Fruit fly (Drosophila melanogaster) whole organism: Measurements from ENCODE around the gene Nelf-A.

Source experiments
- CG8478 ChIP-seq: fragments of >200 bp; optimal IDR thresholded peaks from 2 replicates; lab custom pipeline; 2018; ENCODE audit warnings: inconsistent platforms
- Dll ChIP-seq: fragments of >200 bp; optimal IDR thresholded peaks from 2 replicates; lab custom pipeline; 2017
- EcR ChIP-seq, 2 experiments: fragments of >200 bp; optimal IDR thresholded peaks; 2 replicates each; lab custom pipeline; 2017; ENCODE audit warnings: missing biosample characterization in 2 of 2, missing genetic modification characterization in 2 of 2, missing genetic modification reagents in 2 of 2
- pan ChIP-seq: fragments of >200 bp; optimal IDR thresholded peaks from 2 replicates; lab custom pipeline; 2017
- psq ChIP-seq: fragments of >200 bp; optimal IDR thresholded peaks from 2 replicates; lab custom pipeline; 2017
- usp ChIP-seq: fragments of >200 bp; optimal IDR thresholded peaks from 2 replicates; lab custom pipeline; 2017; ENCODE audit warnings: missing biosample characterization, missing genetic modification characterization, mixed read lengths

DNA sequence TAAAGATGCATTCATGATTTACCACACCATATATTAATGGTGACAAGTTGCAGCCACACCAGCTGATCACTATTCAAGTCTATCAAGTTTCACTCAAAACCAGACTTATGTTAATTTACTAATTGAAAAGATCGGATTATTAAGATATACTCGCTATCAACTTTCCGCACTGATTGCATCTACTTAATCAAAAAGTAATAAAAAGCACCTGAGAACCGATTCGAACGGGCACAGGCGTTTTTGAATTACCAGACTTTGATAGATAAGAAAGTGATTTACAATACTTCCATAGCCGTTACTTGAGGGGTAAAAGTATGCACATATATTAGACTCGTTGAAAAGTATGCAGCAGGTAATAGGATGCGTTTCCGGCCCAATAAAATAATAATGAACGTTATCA, 17.8 kb downstream of the Nelf-A start:
- TF ChIP-seq usp (GFP tag; lab: Kevin White, UChicago) = no peak
- TF ChIP-seq psq (lab: Kevin White, UChicago) = no peak
- TF ChIP-seq CG8478 (lab: Kevin White, UChicago) = no peak
- TF ChIP-seq pan (lab: Kevin White, UChicago) = no peak
- TF ChIP-seq Dll = no peak
- TF ChIP-seq EcR (GFP tag; optimal IDR thresholded peaks at IDR 0.05; lab: Kevin White, UChicago) = no peak
